Fruit fly (Drosophila melanogaster) Kc167 (cell line): ENCODE measurements around the gene MESK4.

Experiments used
- Sin3A ChIP-seq: fragments of >200 bp; optimal IDR thresholded peaks from 2 replicates; lab custom pipeline; 2018; ENCODE audit warnings: missing external identifiers
- insv ChIP-seq: fragments of >200 bp; optimal IDR thresholded peaks from 3 replicates; lab custom pipeline; 2018; ENCODE audit warnings: missing external identifiers
- psq ChIP-seq: fragments of >200 bp; optimal IDR thresholded peaks from 2 replicates; lab custom pipeline; 2017; ENCODE audit warnings: missing external identifiers

DNA sequence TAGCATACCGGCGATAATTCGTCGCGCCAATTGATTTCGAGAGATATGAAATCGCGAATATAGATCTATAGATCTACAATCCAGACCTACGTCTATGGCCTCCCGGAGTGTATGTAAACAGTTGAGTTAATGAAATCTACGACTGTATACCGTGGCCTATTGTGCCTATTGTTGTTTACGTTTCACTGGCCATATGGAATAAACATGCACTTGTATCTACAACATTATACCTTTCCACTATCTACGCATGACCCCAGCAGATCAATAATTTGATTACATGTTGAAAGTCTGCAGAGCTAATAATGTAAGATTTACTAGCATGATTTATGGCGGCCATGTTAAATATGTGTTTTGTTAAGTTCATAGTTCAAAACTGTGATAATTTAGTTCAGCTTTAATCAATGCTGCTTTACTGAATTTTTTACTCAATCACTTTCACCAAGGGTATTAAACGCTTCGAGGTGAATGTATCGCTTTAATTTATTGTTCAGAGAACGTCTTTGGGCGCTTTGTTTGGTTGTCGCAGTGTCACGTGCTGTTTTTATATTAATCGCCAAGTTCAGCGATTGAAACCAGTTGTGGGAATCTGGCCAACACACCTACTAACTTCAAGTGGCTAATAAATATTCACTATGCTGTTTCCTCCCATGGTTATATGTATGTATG, 7.5 kb upstream of the MESK4 start:
- no peak for TF ChIP-seq psq (lab: Kevin White, UChicago)
- TF ChIP-seq insv (lab: Kevin White, UChicago) = no peak
- no peak for TF ChIP-seq Sin3A (lab: Kevin White, UChicago)
